Worm (Caenorhabditis elegans): ENCODE measurements around the gene srx-76.

Gene srx-76

ce11 chrV:11934848-11935247 is 43.2 kb downstream of the srx-76 start, which contains the start of gene F58H1.8:
Gene F58H1.8, plus strand, starts transcription at chrV:11935148.
- no peak for TF ChIP-seq dao-5 (tag; optimal IDR thresholded peaks at IDR 0.05)
- no peak for TF ChIP-seq him-1 (tag; optimal IDR thresholded peaks at IDR 0.05)
- no peak for TF ChIP-seq W03F9.2 (tag; optimal IDR thresholded peaks at IDR 0.05)

ce11 chrV:11937710-11938109 is 46.1 kb downstream of the srx-76 start, which contains the start of gene gpla-1:
Gene gpla-1, minus strand, starts transcription at chrV:11937810.
- TF ChIP-seq W03F9.2 (tag; optimal IDR thresholded peaks at IDR 0.05) (no peak), dao-5 (tag; optimal IDR thresholded peaks at IDR 0.05) (no peak), him-1 (tag; optimal IDR thresholded peaks at IDR 0.05) (no peak)

- no peak for TF ChIP-seq W03F9.2 (tag; optimal IDR thresholded peaks at IDR 0.05)
- TF ChIP-seq him-1 (tag; optimal IDR thresholded peaks at IDR 0.05): no peak
- TF ChIP-seq dao-5 (tag; optimal IDR thresholded peaks at IDR 0.05): no peak
Measured at ce11 chrV:11940329-11940728, 48.7 kb downstream of the srx-76 start.

ce11 chrV:11941664-11942063 is 50.1 kb downstream of the srx-76 start:
- no peak for TF ChIP-seq dao-5 (tag; optimal IDR thresholded peaks at IDR 0.05)

- TF ChIP-seq him-1 (tag; optimal IDR thresholded peaks at IDR 0.05) (no peak), dao-5 (tag; optimal IDR thresholded peaks at IDR 0.05) (no peak), W03F9.2 (tag; optimal IDR thresholded peaks at IDR 0.05) (no peak)
Measured at ce11 chrV:11942325-11942724, 50.7 kb downstream of the srx-76 start, which contains the start of gene F58H1.6. Gene F58H1.6, plus strand, starts transcription at chrV:11942625.
